Fruit fly (Drosophila melanogaster) whole organism, embryonic: ENCODE results near the gene pkaap.

Experiments
- ATbp ChIP-seq: fragments of 200-800 bp; sonication (Bioruptor generic); optimal IDR thresholded peaks from 2 replicates; lab custom pipeline; 2017; ENCODE audit warnings: missing biosample characterization, mild to moderate bottlenecking, missing genetic modification characterization, missing genetic modification reagents
- B-H2 ChIP-seq: fragments of 200-800 bp; sonication (Bioruptor generic); optimal IDR thresholded peaks from 2 replicates; lab custom pipeline; 2018; ENCODE audit warnings: missing biosample characterization, mild to moderate bottlenecking, missing genetic modification characterization
- CG10209 ChIP-seq: fragments of 200-800 bp; sonication (Bioruptor generic); optimal IDR thresholded peaks from 3 replicates; lab custom pipeline; 2017; ENCODE audit warnings: missing biosample characterization, mild to moderate bottlenecking, missing genetic modification characterization, missing genetic modification reagents
- CG11247 ChIP-seq: fragments of 200-800 bp; sonication (Bioruptor generic); IDR thresholded peaks from 2 replicates; pipeline ENCODE4 v1.3.6; 2022; ENCODE audit warnings: missing biosample characterization, missing genetic modification characterization
- CG11723 ChIP-seq: fragments of 200-800 bp; sonication (Bioruptor generic); optimal IDR thresholded peaks from 2 replicates; lab custom pipeline; 2017; ENCODE audit warnings: missing biosample characterization, mild to moderate bottlenecking, missing genetic modification characterization
- CG12071 ChIP-seq: fragments of 200-800 bp; sonication (Bioruptor generic); optimal IDR thresholded peaks from 3 replicates; lab custom pipeline; 2018; ENCODE audit warnings: missing biosample characterization, mild to moderate bottlenecking, missing genetic modification characterization
- CG12299 ChIP-seq: fragments of 200-800 bp; sonication (Bioruptor generic); optimal IDR thresholded peaks from 2 replicates; lab custom pipeline; 2018; ENCODE audit warnings: missing biosample characterization, mild to moderate bottlenecking, missing genetic modification characterization
- CG1233 ChIP-seq: fragments of 200-800 bp; sonication (Bioruptor generic); optimal IDR thresholded peaks from 4 replicates; lab custom pipeline; 2018; ENCODE audit warnings: missing biosample characterization, mild to moderate bottlenecking, missing genetic modification characterization
- CG13296 ChIP-seq: fragments of 200-800 bp; sonication (Bioruptor generic); optimal IDR thresholded peaks from 3 replicates; lab custom pipeline; 2018; ENCODE audit warnings: missing biosample characterization, mild to moderate bottlenecking, missing genetic modification characterization
- CG14014 ChIP-seq: fragments of 200-800 bp; sonication (Bioruptor generic); IDR thresholded peaks from 2 replicates; pipeline ENCODE4 v1.3.6; 2022; ENCODE audit warnings: missing biosample characterization, missing genetic modification characterization
- CG1529 ChIP-seq: fragments of 200-800 bp; sonication (Bioruptor generic); optimal IDR thresholded peaks from 3 replicates; lab custom pipeline; 2018; ENCODE audit warnings: missing biosample characterization, missing genetic modification characterization
- CG17359 ChIP-seq: fragments of 200-800 bp; sonication (Bioruptor generic); optimal IDR thresholded peaks from 3 replicates; lab custom pipeline; 2018; ENCODE audit warnings: missing biosample characterization, mild to moderate bottlenecking, missing genetic modification characterization, moderate library complexity
- CG17385 ChIP-seq: fragments of 200-800 bp; sonication (Bioruptor generic); optimal IDR thresholded peaks from 3 replicates; lab custom pipeline; 2018; ENCODE audit warnings: missing biosample characterization, mild to moderate bottlenecking, missing genetic modification characterization
- CG18262 ChIP-seq: fragments of 200-800 bp; optimal IDR thresholded peaks from 3 replicates; lab custom pipeline; 2019; ENCODE audit warnings: missing biosample characterization, mild to moderate bottlenecking, missing genetic modification characterization, moderate library complexity
- CG18599 ChIP-seq: fragments of 200-800 bp; sonication (Bioruptor generic); optimal IDR thresholded peaks from 3 replicates; lab custom pipeline; 2017; ENCODE audit warnings: missing biosample characterization, missing genetic modification characterization, mild to moderate bottlenecking, moderate library complexity, missing genetic modification reagents
- CG2712 ChIP-seq: fragments of 200-800 bp; optimal IDR thresholded peaks from 3 replicates; lab custom pipeline; 2019; ENCODE audit warnings: missing biosample characterization, mild to moderate bottlenecking, missing genetic modification characterization, moderate library complexity
- CG31388 ChIP-seq: fragments of 200-800 bp; sonication (Bioruptor generic); optimal IDR thresholded peaks from 2 replicates; lab custom pipeline; 2016; ENCODE audit warnings: missing biosample characterization, missing genetic modification characterization
- CG33557 ChIP-seq: fragments of 200-800 bp; sonication (Bioruptor generic); optimal IDR thresholded peaks from 2 replicates; lab custom pipeline; 2019; ENCODE audit warnings: missing biosample characterization, mild to moderate bottlenecking, missing genetic modification characterization, moderate library complexity
- CG4360 ChIP-seq: fragments of 200-800 bp; sonication (Bioruptor generic); IDR thresholded peaks from 2 replicates; pipeline ENCODE4 v1.3.6; 2022; ENCODE audit warnings: missing biosample characterization, missing genetic modification characterization
- CG7357 ChIP-seq: fragments of 200-800 bp; sonication (Bioruptor generic); IDR thresholded peaks from 3 replicates; pipeline ENCODE4 v1.3.6; 2022; ENCODE audit warnings: missing biosample characterization, missing genetic modification characterization
- CG9727 ChIP-seq: fragments of 200-800 bp; sonication (Bioruptor generic); optimal IDR thresholded peaks from 3 replicates; lab custom pipeline; 2017; ENCODE audit warnings: missing biosample characterization, mild to moderate bottlenecking, missing genetic modification characterization
- CHES-1-like ChIP-seq: fragments of 200-800 bp; sonication (Bioruptor generic); optimal IDR thresholded peaks from 2 replicates; lab custom pipeline; 2016; ENCODE audit warnings: missing biosample characterization, missing genetic modification characterization
- D ChIP-seq, 2 experiments: fragments of 200-800 bp in 1 of 2; fragments of >200 bp in 1 of 2; sonication (Bioruptor generic) in 1 of 2; optimal IDR thresholded peaks; 2 replicates in 1 of 2; 3 replicates in 1 of 2; lab custom pipeline; 2017; ENCODE audit warnings: mild to moderate bottlenecking in 1 of 2, missing biosample characterization in 1 of 2, missing genetic modification characterization in 1 of 2, missing genetic modification reagents in 1 of 2
- Fer1 ChIP-seq: fragments of 200-800 bp; sonication (Bioruptor generic); optimal IDR thresholded peaks from 2 replicates; lab custom pipeline; 2017; ENCODE audit warnings: missing biosample characterization, mild to moderate bottlenecking, missing genetic modification characterization
- Fer2 ChIP-seq: fragments of 200-800 bp; sonication (Bioruptor generic); optimal IDR thresholded peaks from 2 replicates; lab custom pipeline; 2018; ENCODE audit warnings: missing biosample characterization, mild to moderate bottlenecking, missing genetic modification characterization, moderate library complexity
- Max ChIP-seq: fragments of 200-800 bp; sonication (Bioruptor generic); optimal IDR thresholded peaks from 2 replicates; lab custom pipeline; 2016; ENCODE audit warnings: missing biosample characterization, mild to moderate bottlenecking, missing genetic modification characterization
- Med ChIP-seq: fragments of 200-800 bp; sonication (Bioruptor generic); peaks from one replicate; lab custom pipeline; 2016; ENCODE audit warnings: missing biosample characterization, missing genetic modification characterization, mild to moderate bottlenecking, inconsistent platforms, moderate library complexity
- Oaz ChIP-seq: fragments of 200-800 bp; sonication (Bioruptor generic); IDR thresholded peaks from 2 replicates; pipeline ENCODE4 v1.3.6; 2022; ENCODE audit warnings: missing biosample characterization, missing genetic modification characterization
- abd-A ChIP-seq: fragments of 200-800 bp; sonication (Bioruptor generic); optimal IDR thresholded peaks from 3 replicates; lab custom pipeline; 2019; ENCODE audit warnings: missing biosample characterization, mild to moderate bottlenecking, missing genetic modification characterization, moderate library complexity
- ac ChIP-seq: fragments of 200-800 bp; sonication (Bioruptor generic); optimal IDR thresholded peaks from 3 replicates; lab custom pipeline; 2017; ENCODE audit warnings: missing biosample characterization, mild to moderate bottlenecking, missing genetic modification characterization
- ash1 ChIP-seq: fragments of 200-800 bp; sonication (Bioruptor generic); optimal IDR thresholded peaks from 2 replicates; lab custom pipeline; 2018; ENCODE audit warnings: missing biosample characterization, mild to moderate bottlenecking, missing genetic modification characterization
- bsh ChIP-seq, 2 experiments: fragments of 200-800 bp; sonication (Bioruptor generic); optimal IDR thresholded peaks; 2 replicates each; lab custom pipeline; 2017 to 2018; ENCODE audit warnings: mild to moderate bottlenecking in 2 of 2, missing biosample characterization in 2 of 2, missing genetic modification characterization in 2 of 2, moderate library complexity in 1 of 2
- cwo ChIP-seq: fragments of 200-800 bp; sonication (Bioruptor generic); optimal IDR thresholded peaks from 3 replicates; lab custom pipeline; 2017; ENCODE audit warnings: missing biosample characterization, missing genetic modification characterization, mild to moderate bottlenecking, moderate library complexity, missing genetic modification reagents
- dm ChIP-seq: fragments of 200-800 bp; sonication (Bioruptor generic); optimal IDR thresholded peaks from 3 replicates; lab custom pipeline; 2016; ENCODE audit warnings: missing biosample characterization, missing genetic modification characterization
- exex ChIP-seq: fragments of 200-800 bp; sonication (Bioruptor generic); optimal IDR thresholded peaks from 4 replicates; lab custom pipeline; 2018; ENCODE audit warnings: missing biosample characterization, mild to moderate bottlenecking, missing genetic modification characterization, moderate library complexity
- fd64A ChIP-seq: fragments of 200-800 bp; sonication (Bioruptor generic); optimal IDR thresholded peaks from 3 replicates; lab custom pipeline; 2018; ENCODE audit warnings: missing biosample characterization, mild to moderate bottlenecking, missing genetic modification characterization
- gfzf ChIP-seq: fragments of 200-800 bp; sonication (Bioruptor generic); optimal IDR thresholded peaks from 2 replicates; lab custom pipeline; 2016; ENCODE audit warnings: missing biosample characterization, mild to moderate bottlenecking, missing genetic modification characterization, moderate library complexity
- grn ChIP-seq: fragments of 200-800 bp; sonication (Bioruptor generic); optimal IDR thresholded peaks from 3 replicates; lab custom pipeline; 2017; ENCODE audit warnings: missing biosample characterization, missing genetic modification characterization
- hth ChIP-seq: fragments of >200 bp; optimal IDR thresholded peaks from 2 replicates; lab custom pipeline; 2017; ENCODE audit warnings: inconsistent platforms
- insv ChIP-seq, 2 experiments: fragments of 200-800 bp; sonication (Bioruptor generic); optimal IDR thresholded peaks; 3 replicates each; lab custom pipeline; 2016 to 2018; ENCODE audit warnings: missing biosample characterization in 2 of 2, missing genetic modification characterization in 2 of 2
- mirr ChIP-seq: fragments of 200-800 bp; sonication (Bioruptor generic); optimal IDR thresholded peaks from 3 replicates; lab custom pipeline; 2018; ENCODE audit warnings: missing biosample characterization, mild to moderate bottlenecking, missing genetic modification characterization
- nau ChIP-seq: fragments of 200-800 bp; sonication (Bioruptor generic); optimal IDR thresholded peaks from 3 replicates; lab custom pipeline; 2017; ENCODE audit warnings: missing biosample characterization, mild to moderate bottlenecking, missing genetic modification characterization, missing genetic modification reagents
- nerfin-2 ChIP-seq: fragments of 200-800 bp; sonication (Bioruptor generic); IDR thresholded peaks from 2 replicates; pipeline ENCODE4 v1.3.6; 2022; ENCODE audit warnings: missing biosample characterization, missing genetic modification characterization; ENCODE audit not compliant: partially characterized antibody
- org-1 ChIP-seq: fragments of 200-800 bp; sonication (Bioruptor generic); optimal IDR thresholded peaks from 2 replicates; lab custom pipeline; 2017; ENCODE audit warnings: missing biosample characterization, missing genetic modification characterization
- otp ChIP-seq: fragments of 200-800 bp; sonication (Bioruptor generic); IDR thresholded peaks from 3 replicates; pipeline ENCODE4, ENCODE4 v1.3.6; 2022; ENCODE audit warnings: missing biosample characterization, missing genetic modification characterization
- sd ChIP-seq: fragments of 200-800 bp; sonication (Bioruptor generic); optimal IDR thresholded peaks from 3 replicates; lab custom pipeline; 2018; ENCODE audit warnings: missing biosample characterization, mild to moderate bottlenecking, missing genetic modification characterization, moderate library complexity
- so ChIP-seq: fragments of 200-800 bp; sonication (Bioruptor generic); IDR thresholded peaks from 3 replicates; pipeline ENCODE4 v1.3.6; 2022; ENCODE audit warnings: missing biosample characterization, missing genetic modification characterization
- sug ChIP-seq: fragments of 200-800 bp; optimal IDR thresholded peaks from 2 replicates; lab custom pipeline; 2019; ENCODE audit warnings: missing biosample characterization, mild to moderate bottlenecking, missing genetic modification characterization, moderate library complexity
- wdn ChIP-seq: fragments of 200-800 bp; sonication (Bioruptor generic); IDR thresholded peaks from 2 replicates; pipeline ENCODE4 v1.3.6; 2022; ENCODE audit warnings: missing biosample characterization, missing genetic modification characterization

The pkaap gene

dm6 chr2L:16272730-16273129 is 15.4 kb upstream of the pkaap start (continued):
- peak; percentile 16 for TF ChIP-seq CG18262 (tag; lab: Kevin White, UChicago)
- TF ChIP-seq CG1233 (GFP tag; lab: Kevin White, UChicago), result peak; percentile 34
- no peak for TF ChIP-seq gfzf (GFP tag; lab: Kevin White, UChicago)
- TF ChIP-seq dm (GFP tag; lab: Kevin White, UChicago), result no peak
- peak; percentile 54; the same call in 2 of the 3 replicates for TF ChIP-seq so
- TF ChIP-seq CG17385 (GFP tag; lab: Kevin White, UChicago), result peak; percentile 17
- TF ChIP-seq wdn, result 0 out of 2 replicates have a peak, but pooled peaks have one; percentile 7
- peak; percentile 51 for TF ChIP-seq CG12071 (GFP tag; lab: Kevin White, UChicago)
- TF ChIP-seq CHES-1-like (GFP tag; lab: Kevin White, UChicago), result no peak
- no peak for TF ChIP-seq D (optimal IDR thresholded peaks at IDR 0.05; lab: Kevin White, UChicago)
- peak; percentile 15 for TF ChIP-seq D (GFP tag; optimal IDR thresholded peaks at IDR 0.05; lab: Kevin White, UChicago)
- peak; percentile 48 for TF ChIP-seq ash1
- TF ChIP-seq CG11723 (GFP tag; lab: Kevin White, UChicago), result peak; percentile 24
- TF ChIP-seq CG17359 (tag; lab: Kevin White, UChicago), result peak; percentile 28
- TF ChIP-seq ATbp (GFP tag; lab: Kevin White, UChicago), result peak; percentile 83
- peak in 1 of 2 experiments; percentile 34 for TF ChIP-seq bsh (GFP tag; optimal IDR thresholded peaks at IDR 0.05; lab: Kevin White, UChicago)
- peak; percentile 31; the same call in 2 of the 3 replicates for TF ChIP-seq otp (GFP tag; lab: Robert Waterston, UW)
- peak; percentile 7 for TF ChIP-seq CG12299 (tag; lab: Kevin White, UChicago)
- no peak for TF ChIP-seq CG31388 (GFP tag; lab: Kevin White, UChicago)
- TF ChIP-seq CG11247 (GFP tag; lab: Robert Waterston, UW), result peak; percentile 23; the same call in 1 of the 2 replicates
- TF ChIP-seq sd, result peak; percentile 91
- peak in 1 of 2 experiments; percentile 10 for TF ChIP-seq insv (GFP tag; optimal IDR thresholded peaks at IDR 0.05; lab: Kevin White, UChicago)
- peak; percentile 21 for TF ChIP-seq CG1529 (GFP tag; lab: Kevin White, UChicago)
- TF ChIP-seq fd64A, result peak; percentile 62
- TF ChIP-seq Fer1 (GFP tag; lab: Kevin White, UChicago), result peak; percentile 67
- peak; percentile 58 for TF ChIP-seq cwo (GFP tag; lab: Kevin White, UChicago)
- TF ChIP-seq CG9727 (GFP tag; lab: Kevin White, UChicago), result peak; percentile 26
- TF ChIP-seq nau (GFP tag; lab: Kevin White, UChicago), result peak; percentile 75
- TF ChIP-seq CG13296, result peak; percentile 71
- TF ChIP-seq grn, result peak; percentile 23
- TF ChIP-seq CG7357 (GFP tag; lab: Robert Waterston, UW), result no peak
- no peak for TF ChIP-seq hth (lab: Kevin White, UChicago)
- peak; percentile 30 for TF ChIP-seq Max (GFP tag; lab: Kevin White, UChicago)
- TF ChIP-seq exex (tag; lab: Kevin White, UChicago), result peak; percentile 29
- TF ChIP-seq CG14014 (GFP tag; lab: Robert Waterston, UW), result peak; percentile 46; the same call in 1 of the 2 replicates
- peak; percentile 83 for TF ChIP-seq Med
- TF ChIP-seq CG33557 (GFP tag; lab: Kevin White, UChicago), result peak; percentile 32
- peak; percentile 51 for TF ChIP-seq abd-A (tag; lab: Kevin White, UChicago)
- peak; percentile 12 for TF ChIP-seq Fer2 (tag; lab: Kevin White, UChicago)
- peak; percentile 25 for TF ChIP-seq B-H2
- TF ChIP-seq CG18599 (GFP tag; lab: Kevin White, UChicago), result peak; percentile 75
- peak; percentile 11 for TF ChIP-seq CG10209
- peak; percentile 56 for TF ChIP-seq mirr (GFP tag; lab: Kevin White, UChicago)
- peak; percentile 19 for TF ChIP-seq ac
- peak; percentile 30 for TF ChIP-seq sug
- TF ChIP-seq CG2712 (tag; lab: Kevin White, UChicago), result peak; percentile 2
- TF ChIP-seq Oaz (GFP tag; lab: Robert Waterston, UW), result no peak
- TF ChIP-seq nerfin-2, result no peak
- peak; percentile 20 for TF ChIP-seq org-1 (GFP tag; lab: Kevin White, UChicago)
- TF ChIP-seq CG4360, result peak; percentile 61; the same call in 1 of the 2 replicates
